Worm (Caenorhabditis elegans) whole organism, early embryonic: ENCODE results near the gene F21G4.3.

ENCODE experiments used
- B0310.2 ChIP-seq: sonication (generic microtip); optimal IDR thresholded peaks from 2 replicates; lab custom pipeline; 2016; ENCODE audit warnings: mild to moderate bottlenecking, missing genetic modification characterization, missing compliant biosample characterization
- F13C5.2 ChIP-seq: sonication (generic microtip); optimal IDR thresholded peaks from 2 replicates; lab custom pipeline; 2017; ENCODE audit warnings: mild to moderate bottlenecking, missing genetic modification characterization, inconsistent platforms, missing compliant biosample characterization
- aly-1 ChIP-seq: sonication (generic microtip); optimal IDR thresholded peaks from 2 replicates; lab custom pipeline; 2016; ENCODE audit warnings: missing genetic modification characterization, missing compliant biosample characterization
- ama-1 ChIP-seq: fragments of 150-350 bp; optimal IDR thresholded peaks from 2 replicates; lab custom pipeline; 2014
- ceh-13 ChIP-seq: fragments of 200-800 bp; sonication (Bioruptor generic); optimal IDR thresholded peaks from 2 replicates; lab custom pipeline; 2018; ENCODE audit warnings: mild to moderate bottlenecking, missing genetic modification characterization, missing compliant biosample characterization
- ceh-36 ChIP-seq: sonication (generic microtip); optimal IDR thresholded peaks from 2 replicates; lab custom pipeline; 2016; ENCODE audit warnings: missing genetic modification characterization, inconsistent platforms, missing compliant biosample characterization
- ets-7 ChIP-seq: sonication (generic microtip); optimal IDR thresholded peaks from 2 replicates; lab custom pipeline; 2016; ENCODE audit warnings: missing genotype, missing genetic modification characterization, missing compliant biosample characterization
- flt-1 ChIP-seq: fragments of 200-800 bp; sonication (Bioruptor generic); IDR thresholded peaks from 2 replicates; pipeline ENCODE4 v1.3.6; 2022; ENCODE audit warnings: missing genetic modification characterization, missing compliant biosample characterization
- hmbx-1 ChIP-seq: sonication (generic microtip); optimal IDR thresholded peaks from 2 replicates; lab custom pipeline; 2016; ENCODE audit warnings: mild to moderate bottlenecking, missing genetic modification characterization, missing compliant biosample characterization
- hmg-4 ChIP-seq: fragments of 200-800 bp; sonication (Bioruptor generic); optimal IDR thresholded peaks from 2 replicates; lab custom pipeline; 2018; ENCODE audit warnings: mild to moderate bottlenecking, missing genetic modification characterization, missing compliant biosample characterization
- hnd-1 ChIP-seq: sonication (generic microtip); optimal IDR thresholded peaks from 2 replicates; lab custom pipeline; 2016; ENCODE audit warnings: missing genetic modification characterization, missing compliant biosample characterization
- pes-1 ChIP-seq: fragments of 200-800 bp; sonication (Bioruptor generic); IDR thresholded peaks from 2 replicates; pipeline ENCODE4 v1.3.6; 2022; ENCODE audit warnings: missing genetic modification reagents, missing genetic modification characterization, missing compliant biosample characterization
- scrt-1 ChIP-seq: fragments of 200-800 bp; sonication (Bioruptor generic); IDR thresholded peaks from 2 replicates; pipeline ENCODE4 v1.3.6; 2022; ENCODE audit warnings: missing genetic modification characterization, missing compliant biosample characterization
- sea-1 ChIP-seq: fragments of 200-800 bp; sonication (Bioruptor generic); conservative IDR thresholded peaks from 2 replicates; pipeline ENCODE4 v1.3.6; 2022; ENCODE audit warnings: missing genetic modification characterization, missing compliant biosample characterization
- tbx-11 ChIP-seq: fragments of 200-800 bp; sonication (Bioruptor generic); IDR thresholded peaks from 2 replicates; pipeline ENCODE4 v1.3.6; 2022; ENCODE audit warnings: missing genetic modification characterization, missing compliant biosample characterization
- tbx-37 ChIP-seq: fragments of 200-800 bp; sonication (Bioruptor generic); conservative IDR thresholded peaks from 2 replicates; pipeline ENCODE4 v1.3.6; 2022; ENCODE audit warnings: missing genetic modification reagents, missing genetic modification characterization, missing compliant biosample characterization
- tra-4 ChIP-seq: sonication (generic microtip); optimal IDR thresholded peaks from 2 replicates; lab custom pipeline; 2017; ENCODE audit warnings: missing genetic modification characterization, missing compliant biosample characterization

Gene F21G4.3

DNA sequence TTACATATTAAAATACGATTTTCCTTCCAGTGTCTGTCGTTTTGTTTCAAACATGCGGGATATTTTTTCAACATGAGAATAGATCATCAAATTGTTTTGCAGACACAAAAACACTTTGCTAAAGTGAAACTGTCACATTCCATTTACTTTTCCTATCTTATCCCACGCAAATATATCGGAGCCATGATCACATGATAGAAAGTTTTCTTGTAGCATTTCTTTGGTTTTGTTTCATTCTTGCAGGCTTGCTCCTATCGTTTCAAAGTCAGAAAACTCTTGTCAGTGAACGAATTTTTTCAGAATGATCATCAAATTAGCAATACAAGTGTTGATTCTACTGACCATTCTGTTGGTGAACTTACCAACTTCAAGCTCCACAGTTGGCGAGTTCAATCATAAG lies 26.3 kb downstream of the F21G4.3 start, which contains the start of gene C17G1.2:
TSS of gene C17G1.2 (plus strand) at position 301 of the 400 bp plus-strand sequence.
- TF ChIP-seq hnd-1 (tag; lab: Kevin White, UChicago): no peak
- TF ChIP-seq aly-1 (tag; lab: Kevin White, UChicago): no peak
- TF ChIP-seq hmg-4 (GFP tag; lab: Kevin White, UChicago): no peak
- TF ChIP-seq scrt-1 (GFP tag; lab: Robert Waterston, UW): no peak
- TF ChIP-seq tbx-37 (GFP tag; lab: Robert Waterston, UW): no peak
- no peak for TF ChIP-seq ets-7 (tag; lab: Kevin White, UChicago)
- no peak for TF ChIP-seq flt-1 (GFP tag; lab: Robert Waterston, UW)
- TF ChIP-seq sea-1 (GFP tag; lab: Robert Waterston, UW): no peak
- no peak for TF ChIP-seq F13C5.2 (tag; lab: Kevin White, UChicago)
- TF ChIP-seq ceh-36 (tag; lab: Kevin White, UChicago): no peak
- no peak for TF ChIP-seq pes-1 (GFP tag; lab: Robert Waterston, UW)
- TF ChIP-seq B0310.2: no peak
- no peak for TF ChIP-seq hmbx-1
- no peak for TF ChIP-seq ceh-13 (GFP tag; lab: Kevin White, UChicago)
- no peak for TF ChIP-seq ama-1 (lab: Kevin White, UChicago)
- TF ChIP-seq tbx-11 (GFP tag; lab: Robert Waterston, UW): no peak
- no peak for TF ChIP-seq tra-4

DNA sequence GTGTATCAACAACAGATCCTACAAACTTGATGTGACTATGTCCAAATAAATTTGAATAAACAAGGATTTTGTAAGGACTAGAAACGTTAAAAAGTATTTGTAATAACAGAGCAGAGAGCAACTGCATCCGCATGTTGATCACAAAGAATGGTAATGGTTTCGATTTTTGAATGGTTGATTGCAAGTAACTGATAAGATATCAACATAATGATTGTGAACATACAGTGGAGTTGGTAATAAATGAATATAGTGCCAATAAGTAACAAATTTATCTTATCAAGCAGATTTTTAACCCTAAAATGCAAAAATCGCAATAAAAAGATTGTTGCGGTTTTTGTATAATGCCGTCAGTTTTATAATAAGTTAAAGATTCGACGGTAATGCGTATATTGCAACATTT lies 30.0 kb downstream of the F21G4.3 start, which contains the start of gene ugt-23:
TSS of gene ugt-23 (minus strand) at position 212 of the 400 bp plus-strand sequence.
- TF ChIP-seq ceh-36 (tag; lab: Kevin White, UChicago) (no peak), F13C5.2 (tag; lab: Kevin White, UChicago) (no peak), aly-1 (tag; lab: Kevin White, UChicago) (no peak), hmg-4 (GFP tag; lab: Kevin White, UChicago) (no peak), B0310.2 (no peak)

ce11 chrX:9927993-9928392 lies 33.0 kb downstream of the F21G4.3 start:
- TF ChIP-seq ets-7 (tag; lab: Kevin White, UChicago) (no peak), hmg-4 (GFP tag; lab: Kevin White, UChicago) (no peak), flt-1 (GFP tag; lab: Robert Waterston, UW) (no peak), tra-4 (no peak), scrt-1 (GFP tag; lab: Robert Waterston, UW) (no peak), tbx-11 (GFP tag; lab: Robert Waterston, UW) (no peak), ceh-13 (GFP tag; lab: Kevin White, UChicago) (no peak), tbx-37 (GFP tag; lab: Robert Waterston, UW) (no peak), aly-1 (tag; lab: Kevin White, UChicago) (no peak), hmbx-1 (no peak), pes-1 (GFP tag; lab: Robert Waterston, UW) (no peak), sea-1 (GFP tag; lab: Robert Waterston, UW) (no peak)

DNA sequence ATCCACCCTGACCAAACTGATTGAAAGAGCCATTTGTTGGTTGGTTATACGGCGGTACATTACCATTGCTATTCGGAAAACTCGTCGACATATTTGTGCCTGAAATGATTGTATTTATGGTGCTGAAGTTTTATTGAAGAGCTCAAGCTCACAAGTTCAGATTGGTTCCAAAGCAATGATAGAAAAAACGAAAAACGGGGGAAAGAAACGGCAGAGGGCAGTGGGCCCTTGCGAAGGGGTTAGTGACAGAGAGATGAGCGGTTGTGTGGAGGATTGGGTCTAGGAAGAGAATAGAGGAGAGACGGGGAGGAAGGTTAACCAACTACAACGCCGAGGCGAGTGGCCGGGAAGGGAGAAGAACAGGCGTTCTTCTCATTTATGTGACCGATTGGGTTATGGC lies 36.4 kb downstream of the F21G4.3 start, which contains the start of gene nra-3:
TSS of gene nra-3 (minus strand) at position 101 of the 400 bp plus-strand sequence.
- TF ChIP-seq B0310.2 (no peak), ceh-36 (tag; lab: Kevin White, UChicago) (no peak), hnd-1 (tag; lab: Kevin White, UChicago) (no peak), tra-4 (no peak), sea-1 (GFP tag; lab: Robert Waterston, UW) (0 out of 2 replicates have a peak, but pooled peaks have one; percentile 27), ceh-13 (GFP tag; lab: Kevin White, UChicago) (no peak), ets-7 (tag; lab: Kevin White, UChicago) (no peak), aly-1 (tag; lab: Kevin White, UChicago) (no peak), tbx-37 (GFP tag; lab: Robert Waterston, UW) (no peak), flt-1 (GFP tag; lab: Robert Waterston, UW) (no peak), pes-1 (GFP tag; lab: Robert Waterston, UW) (no peak), hmg-4 (GFP tag; lab: Kevin White, UChicago) (peak; percentile 61), tbx-11 (GFP tag; lab: Robert Waterston, UW) (0 out of 2 replicates have a peak, but pooled peaks have one; percentile 16), ama-1 (lab: Kevin White, UChicago) (no peak), scrt-1 (GFP tag; lab: Robert Waterston, UW) (no peak), F13C5.2 (tag; lab: Kevin White, UChicago) (no peak)

DNA sequence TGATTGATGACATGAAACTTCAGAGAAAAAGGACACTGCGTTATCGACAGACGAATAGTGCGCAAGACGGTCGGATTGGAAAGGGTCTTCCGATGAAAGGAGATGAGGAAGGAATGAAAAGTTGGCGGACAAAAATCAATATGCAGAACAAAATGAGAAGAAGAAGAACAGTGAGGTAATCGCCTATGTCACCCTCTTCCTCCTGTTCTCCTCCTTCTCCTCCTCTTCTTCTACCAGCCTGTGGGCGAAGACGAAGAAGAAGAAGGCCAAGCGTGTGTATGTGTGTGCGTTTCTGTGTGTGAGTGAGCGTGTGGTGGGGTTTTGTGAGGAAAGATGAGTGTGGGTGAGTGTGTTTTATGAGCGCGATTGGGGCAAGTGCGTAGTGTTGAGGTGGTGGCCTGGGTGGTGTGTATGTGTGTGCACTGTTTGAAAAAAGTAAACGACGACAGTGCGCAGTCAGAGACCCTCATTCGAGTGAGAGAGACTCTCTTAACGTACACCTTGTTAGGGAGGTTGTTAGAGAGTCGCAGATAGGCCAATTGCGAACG lies 37.4 kb downstream of the F21G4.3 start, which contains the start of gene tsp-21:
TSS of gene tsp-21 (plus strand) at position 146 of the 548 bp plus-strand sequence.
- TF ChIP-seq tbx-37 (GFP tag; lab: Robert Waterston, UW) (peak; percentile 33; the same call in 1 of the 2 replicates), flt-1 (GFP tag; lab: Robert Waterston, UW) (peak; percentile 5; the same call in 1 of the 2 replicates), aly-1 (tag; lab: Kevin White, UChicago) (peak; percentile 66), ceh-13 (GFP tag; lab: Kevin White, UChicago) (peak; percentile 5), hmg-4 (GFP tag; lab: Kevin White, UChicago) (peak; percentile 97), B0310.2 (peak; percentile 59), scrt-1 (GFP tag; lab: Robert Waterston, UW) (peak; percentile 68; the same call in 1 of the 2 replicates), ama-1 (lab: Kevin White, UChicago) (no peak), tbx-11 (GFP tag; lab: Robert Waterston, UW) (no peak), ceh-36 (tag; lab: Kevin White, UChicago) (peak; percentile 45), sea-1 (GFP tag; lab: Robert Waterston, UW) (peak; percentile 19; the same call in 1 of the 2 replicates), ets-7 (tag; lab: Kevin White, UChicago) (peak; percentile 52), F13C5.2 (tag; lab: Kevin White, UChicago) (peak; percentile 86), hmbx-1 (no peak), pes-1 (GFP tag; lab: Robert Waterston, UW) (no peak), hnd-1 (tag; lab: Kevin White, UChicago) (no peak), tra-4 (no peak)

- no peak for TF ChIP-seq tbx-37 (GFP tag; lab: Robert Waterston, UW)
- TF ChIP-seq ceh-36 (tag; lab: Kevin White, UChicago): no peak
- TF ChIP-seq ceh-13 (GFP tag; lab: Kevin White, UChicago): no peak
- TF ChIP-seq flt-1 (GFP tag; lab: Robert Waterston, UW): no peak
- TF ChIP-seq scrt-1 (GFP tag; lab: Robert Waterston, UW): no peak
- no peak for TF ChIP-seq B0310.2
- TF ChIP-seq aly-1 (tag; lab: Kevin White, UChicago): no peak
- no peak for TF ChIP-seq hmbx-1
- TF ChIP-seq ets-7 (tag; lab: Kevin White, UChicago): no peak
- no peak for TF ChIP-seq sea-1 (GFP tag; lab: Robert Waterston, UW)
- no peak for TF ChIP-seq hnd-1 (tag; lab: Kevin White, UChicago)
- TF ChIP-seq tbx-11 (GFP tag; lab: Robert Waterston, UW): no peak
Measured at ce11 chrX:9933291-9934008, 38.5 kb downstream of the F21G4.3 start.
